Worm (Caenorhabditis elegans): ENCODE measurements around the gene osm-7.

DNA sequence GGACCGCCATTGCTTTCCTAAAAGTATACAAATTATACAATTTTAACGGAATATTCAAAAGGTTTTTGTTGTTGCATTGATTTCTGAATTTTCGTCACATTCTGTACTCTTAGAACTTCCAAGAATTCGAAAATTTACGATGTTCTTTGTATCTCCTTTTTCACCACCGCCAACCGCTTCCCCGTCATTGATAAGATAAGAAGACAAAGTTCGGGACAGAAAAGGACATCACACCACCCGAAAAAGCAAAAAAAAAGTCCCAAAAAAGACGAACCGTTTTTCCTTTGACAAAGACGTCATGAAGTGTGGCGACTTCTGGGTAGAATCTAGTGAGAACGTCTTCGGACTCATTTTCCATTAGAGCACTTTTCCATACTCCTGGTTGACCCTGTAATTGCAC is 33.5 kb upstream of the osm-7 start:
- TF ChIP-seq ztf-23 (GFP tag; IDR thresholded peaks at IDR 0.05) (no peak), med-1 (GFP tag; optimal IDR thresholded peaks at IDR 0.05; ENCODE audit: insufficient read depth) (no peak), ztf-29 (GFP tag; IDR thresholded peaks at IDR 0.05) (no peak), klf-2 (GFP tag; conservative IDR thresholded peaks at IDR 0.05) (no peak), ref-1 (GFP tag; conservative IDR thresholded peaks at IDR 0.05) (no peak)

Measured in whole organism, midembryonic.